Fruit fly (Drosophila melanogaster): ENCODE results near the gene CG10621.

CG10621 gene

dm6 chr2L:18982826-18983758 is 28.9 kb upstream of the CG10621 start (continued):
- TF ChIP-seq CG3919 (GFP tag; optimal IDR thresholded peaks at IDR 0.05): no peak
- TF ChIP-seq Sox14 (GFP tag; optimal IDR thresholded peaks at IDR 0.05): peak; percentile 48
- TF ChIP-seq topi (GFP tag; optimal IDR thresholded peaks at IDR 0.05): no peak
- peak; percentile 40 for TF ChIP-seq dsx (GFP tag; optimal IDR thresholded peaks at IDR 0.05; ENCODE audit: poor library complexity, severe bottlenecking)
- TF ChIP-seq CG32006 (GFP tag; optimal IDR thresholded peaks at IDR 0.05): peak; percentile 36
- no peak for TF ChIP-seq net (GFP tag; optimal IDR thresholded peaks at IDR 0.05)
- peak; percentile 29 for TF ChIP-seq Smox (GFP tag; optimal IDR thresholded peaks at IDR 0.05)
- no peak for TF ChIP-seq eg (GFP tag; IDR thresholded peaks at IDR 0.05)
- TF ChIP-seq CG34406 (GFP tag; optimal IDR thresholded peaks at IDR 0.05): peak; percentile 33
- no peak for TF ChIP-seq CG6276 (GFP tag; optimal IDR thresholded peaks at IDR 0.05)
- TF ChIP-seq salr (GFP tag; optimal IDR thresholded peaks at IDR 0.05): no peak
- TF ChIP-seq CG7368 (GFP tag; optimal IDR thresholded peaks at IDR 0.05): no peak

dm6 chr2L:18981947-18982579 is 27.8 kb upstream of the CG10621 start:
- peak; percentile 4 for TF ChIP-seq Hr39 (GFP tag; optimal IDR thresholded peaks at IDR 0.05)
- TF ChIP-seq Ets21C (GFP tag; optimal IDR thresholded peaks at IDR 0.05): no peak
- peak; percentile 76 for TF ChIP-seq svp (GFP tag)
- peak; percentile 69 for TF ChIP-seq CG3032 (tag; optimal IDR thresholded peaks at IDR 0.05)
- TF ChIP-seq CG16779 (tag; optimal IDR thresholded peaks at IDR 0.05): peak; percentile 57
- no peak for TF ChIP-seq CG6854 (GFP tag; optimal IDR thresholded peaks at IDR 0.05)
- peak; percentile 34 to 57 for TF ChIP-seq ss (GFP tag; optimal IDR thresholded peaks at IDR 0.05)
- peak; percentile 71 for TF ChIP-seq OdsH (GFP tag; optimal IDR thresholded peaks at IDR 0.05)
- peak; percentile 81 for TF ChIP-seq Gug (GFP tag; IDR thresholded peaks at IDR 0.05)
- no peak for TF ChIP-seq Eip93F (GFP tag; optimal IDR thresholded peaks at IDR 0.05)
- TF ChIP-seq CG15336 (GFP tag; IDR thresholded peaks at IDR 0.05): peak; percentile 93
- TF ChIP-seq CG7368 (GFP tag; optimal IDR thresholded peaks at IDR 0.05): peak; percentile 36
- TF ChIP-seq Eip75B (GFP tag; optimal IDR thresholded peaks at IDR 0.05): peak; percentile 65
- TF ChIP-seq CG8119 (GFP tag; IDR thresholded peaks at IDR 0.05): peak; percentile 90
- TF ChIP-seq CG9139 (GFP tag; optimal IDR thresholded peaks at IDR 0.05): no peak
- peak; percentile 76 for TF ChIP-seq achi (GFP tag; optimal IDR thresholded peaks at IDR 0.05)
- peak; percentile 54 for TF ChIP-seq CG1621 (tag; optimal IDR thresholded peaks at IDR 0.05)
- TF ChIP-seq net (GFP tag; optimal IDR thresholded peaks at IDR 0.05): peak; percentile 72
- TF ChIP-seq cyc (GFP tag; optimal IDR thresholded peaks at IDR 0.05): no peak
- peak; percentile 71 for TF ChIP-seq CG4318 (GFP tag; optimal IDR thresholded peaks at IDR 0.05)
- TF ChIP-seq CG10669 (GFP tag; optimal IDR thresholded peaks at IDR 0.05): peak; percentile 57
- TF ChIP-seq CG11762 (GFP tag; optimal IDR thresholded peaks at IDR 0.05; ENCODE audit: insufficient read depth): peak; percentile 26
- peak; percentile 21 for TF ChIP-seq Smox (GFP tag; optimal IDR thresholded peaks at IDR 0.05)
- peak; percentile 69 for TF ChIP-seq dsx (GFP tag; optimal IDR thresholded peaks at IDR 0.05; ENCODE audit: poor library complexity, severe bottlenecking)
- TF ChIP-seq CG3919 (GFP tag; optimal IDR thresholded peaks at IDR 0.05): peak; percentile 66
- TF ChIP-seq Sox15 (GFP tag; optimal IDR thresholded peaks at IDR 0.05): peak; percentile 10
- peak; percentile 51 for TF ChIP-seq esn (GFP tag; optimal IDR thresholded peaks at IDR 0.05)
- peak; percentile 8 for TF ChIP-seq topi (GFP tag; optimal IDR thresholded peaks at IDR 0.05)
- TF ChIP-seq dac (GFP tag; optimal IDR thresholded peaks at IDR 0.05): peak; percentile 63
- peak; percentile 49 for TF ChIP-seq CG8632 (GFP tag; optimal IDR thresholded peaks at IDR 0.05)
- TF ChIP-seq Met (GFP tag; optimal IDR thresholded peaks at IDR 0.05): peak; percentile 30
- no peak for TF ChIP-seq CG11902 (GFP tag; optimal IDR thresholded peaks at IDR 0.05)
- peak; percentile 58 for TF ChIP-seq CG6792 (GFP tag; optimal IDR thresholded peaks at IDR 0.05)
- peak; percentile 61 for TF ChIP-seq fd59A (GFP tag; optimal IDR thresholded peaks at IDR 0.05)
- no peak for TF ChIP-seq vri (GFP tag; optimal IDR thresholded peaks at IDR 0.05)
- TF ChIP-seq Hr38 (GFP tag; optimal IDR thresholded peaks at IDR 0.05): no peak
- TF ChIP-seq acj6 (GFP tag; optimal IDR thresholded peaks at IDR 0.05): peak; percentile 55
- peak; percentile 86 for TF ChIP-seq CG6276 (GFP tag; optimal IDR thresholded peaks at IDR 0.05)
- TF ChIP-seq CG6808 (GFP tag; optimal IDR thresholded peaks at IDR 0.05): peak; percentile 70
- TF ChIP-seq Blimp-1 (GFP tag; optimal IDR thresholded peaks at IDR 0.05): no peak
